Worm (Caenorhabditis elegans) whole organism, L3 larva: ENCODE measurements around the gene erp-44.3.

ENCODE experiments used
- R02D3.7 ChIP-seq: fragments of 150-350 bp; optimal IDR thresholded peaks from 2 replicates; lab custom pipeline; 2014; ENCODE audit warnings: missing biosample characterization, missing genetic modification characterization
- ZK546.5 ChIP-seq: sonication (generic microtip); optimal IDR thresholded peaks from 2 replicates; lab custom pipeline; 2017; ENCODE audit warnings: missing biosample characterization, missing genetic modification characterization
- ama-1 ChIP-seq: fragments of 150-350 bp; optimal IDR thresholded peaks from 2 replicates; lab custom pipeline; 2018
- ceh-16 ChIP-seq: sonication (generic microtip); optimal IDR thresholded peaks from 2 replicates; lab custom pipeline; 2017; ENCODE audit warnings: missing biosample characterization, missing genetic modification characterization
- ceh-28 ChIP-seq: fragments of 150-350 bp; optimal IDR thresholded peaks from 2 replicates; lab custom pipeline; 2014; ENCODE audit warnings: missing biosample characterization, missing genetic modification reagents, missing genetic modification characterization
- ceh-9 ChIP-seq: sonication (generic microtip); optimal IDR thresholded peaks from 2 replicates; lab custom pipeline; 2018; ENCODE audit warnings: missing biosample characterization, missing genetic modification characterization
- daf-12 ChIP-seq: fragments of 150-350 bp; optimal IDR thresholded peaks from 2 replicates; lab custom pipeline; 2014; ENCODE audit warnings: missing biosample characterization, missing genetic modification reagents, missing genetic modification characterization
- egl-27 ChIP-seq: sonication (generic microtip); optimal IDR thresholded peaks from 4 replicates; lab custom pipeline; 2017; ENCODE audit warnings: missing biosample characterization, missing genetic modification reagents, missing genetic modification characterization
- egl-5 ChIP-seq: fragments of 150-350 bp; optimal IDR thresholded peaks from 2 replicates; lab custom pipeline; 2017; ENCODE audit warnings: missing biosample characterization, missing genetic modification reagents, missing genetic modification characterization, inconsistent platforms
- elt-1 ChIP-seq: fragments of 150-350 bp; optimal IDR thresholded peaks from 2 replicates; lab custom pipeline; 2014; ENCODE audit warnings: missing biosample characterization, missing genetic modification characterization
- elt-2 ChIP-seq: sonication (generic microtip); optimal IDR thresholded peaks from 2 replicates; lab custom pipeline; 2016; ENCODE audit warnings: missing genetic modification reagents, mild to moderate bottlenecking, missing genetic modification characterization, missing compliant biosample characterization
- elt-3 ChIP-seq, 3 experiments: fragments of 150-350 bp in 1 of 3; sonication (generic microtip) in 2 of 3; optimal IDR thresholded peaks; 2 replicates in 2 of 3; 4 replicates in 1 of 3; lab custom pipeline; 2014 to 2017; ENCODE audit warnings: missing biosample characterization in 3 of 3, missing genetic modification characterization in 3 of 3
- fkh-10 ChIP-seq: sonication (generic microtip); optimal IDR thresholded peaks from 2 replicates; lab custom pipeline; 2017; ENCODE audit warnings: missing biosample characterization, missing genetic modification reagents, missing genetic modification characterization
- fos-1 ChIP-seq: fragments of 150-350 bp; optimal IDR thresholded peaks from 2 replicates; lab custom pipeline; 2014; ENCODE audit warnings: missing biosample characterization, missing genetic modification characterization
- hmg-11 ChIP-seq: sonication (generic microtip); optimal IDR thresholded peaks from 2 replicates; lab custom pipeline; 2016; ENCODE audit warnings: missing genetic modification characterization, missing compliant biosample characterization
- lin-15B ChIP-seq: fragments of 150-350 bp; optimal IDR thresholded peaks from 2 replicates; lab custom pipeline; 2014; ENCODE audit warnings: missing biosample characterization, missing genetic modification characterization
- lsy-12 ChIP-seq: sonication (generic microtip); optimal IDR thresholded peaks from 2 replicates; lab custom pipeline; 2016; ENCODE audit warnings: mild to moderate bottlenecking, missing genetic modification characterization, missing compliant biosample characterization
- mml-1 ChIP-seq: fragments of 150-350 bp; sonication (generic microtip); optimal IDR thresholded peaks from 3 replicates; lab custom pipeline; 2014; ENCODE audit warnings: missing biosample characterization, missing genetic modification characterization
- nfya-1 ChIP-seq: sonication (generic microtip); optimal IDR thresholded peaks from 2 replicates; lab custom pipeline; 2017; ENCODE audit warnings: missing genetic modification characterization, mild to moderate bottlenecking, missing compliant biosample characterization, antibody characterized with exemption, moderate library complexity; ENCODE audit not compliant: insufficient read depth
- nhr-11 ChIP-seq: fragments of 150-350 bp; optimal IDR thresholded peaks from 2 replicates; lab custom pipeline; 2014; ENCODE audit warnings: missing biosample characterization, missing genetic modification characterization
- nhr-12 ChIP-seq: fragments of 150-350 bp; optimal IDR thresholded peaks from 2 replicates; lab custom pipeline; 2014; ENCODE audit warnings: missing biosample characterization, missing genetic modification characterization
- nhr-23 ChIP-seq: fragments of 150-350 bp; optimal IDR thresholded peaks from 2 replicates; lab custom pipeline; 2014; ENCODE audit warnings: missing biosample characterization, missing genetic modification reagents, missing genetic modification characterization
- nhr-237 ChIP-seq: fragments of 150-350 bp; optimal IDR thresholded peaks from 2 replicates; lab custom pipeline; 2014; ENCODE audit warnings: missing biosample characterization, missing genetic modification characterization
- nhr-25 ChIP-seq: sonication (generic microtip); optimal IDR thresholded peaks from 2 replicates; lab custom pipeline; 2017; ENCODE audit warnings: missing biosample characterization, missing genetic modification characterization
- nhr-76 ChIP-seq: fragments of 150-350 bp; sonication (generic microtip); optimal IDR thresholded peaks from 5 replicates; lab custom pipeline; 2014; ENCODE audit warnings: missing biosample characterization, missing genetic modification characterization
- nhr-77 ChIP-seq: fragments of 150-350 bp; optimal IDR thresholded peaks from 2 replicates; lab custom pipeline; 2014; ENCODE audit warnings: missing biosample characterization, missing genetic modification characterization
- pha-4 ChIP-seq: fragments of 150-350 bp; optimal IDR thresholded peaks from 2 replicates; lab custom pipeline; 2014; ENCODE audit warnings: missing biosample characterization, missing genetic modification reagents, missing genetic modification characterization
- pqm-1 ChIP-seq: fragments of 150-350 bp; optimal IDR thresholded peaks from 2 replicates; lab custom pipeline; 2017; ENCODE audit warnings: missing biosample characterization, missing genetic modification characterization, inconsistent platforms
- sea-2 ChIP-seq: fragments of 150-350 bp; sonication (generic microtip); optimal IDR thresholded peaks from 4 replicates; lab custom pipeline; 2014; ENCODE audit warnings: missing biosample characterization, missing genetic modification reagents, missing genetic modification characterization
- tbx-2 ChIP-seq: sonication (generic microtip); optimal IDR thresholded peaks from 2 replicates; lab custom pipeline; 2016; ENCODE audit warnings: mild to moderate bottlenecking, missing genetic modification characterization, missing compliant biosample characterization
- unc-62 ChIP-seq: fragments of 150-350 bp; sonication (generic microtip); optimal IDR thresholded peaks from 4 replicates; lab custom pipeline; 2014; ENCODE audit warnings: missing biosample characterization, missing genetic modification reagents, missing genetic modification characterization
- ztf-4 ChIP-seq: fragments of 150-350 bp; optimal IDR thresholded peaks from 2 replicates; lab custom pipeline; 2014; ENCODE audit warnings: missing biosample characterization, missing genetic modification characterization

Gene erp-44.3

ce11 chrIV:8169674-8170073 lies 47.2 kb downstream of the erp-44.3 start, which contains the start of gene C07G1.15:
Gene C07G1.15, plus strand, starts transcription at chrIV:8169974.
- no peak for TF ChIP-seq ZK546.5 (tag; lab: Kevin White, UChicago)
- TF ChIP-seq nhr-237 (tag; lab: Kevin White, UChicago) = no peak
- no peak for TF ChIP-seq ztf-4 (tag; lab: Kevin White, UChicago)
- TF ChIP-seq ceh-16 (tag; lab: Kevin White, UChicago) = no peak

ce11 chrIV:8170264-8170663 lies 47.8 kb downstream of the erp-44.3 start:
- TF ChIP-seq pha-4 (tag; lab: Kevin White, UChicago) (peak; percentile 89), nhr-23 (tag; lab: Kevin White, UChicago) (peak; percentile 90), lsy-12 (no peak), mml-1 (no peak), nhr-77 (no peak), nhr-11 (tag; lab: Kevin White, UChicago) (no peak), elt-2 (tag; lab: Kevin White, UChicago) (no peak), egl-5 (no peak), unc-62 (GFP tag; lab: Kevin White, UChicago) (no peak), pqm-1 (no peak), ceh-28 (tag; lab: Kevin White, UChicago) (peak; percentile 62), ceh-9 (no peak), egl-27 (no peak), elt-1 (tag; lab: Kevin White, UChicago) (no peak), fos-1 (tag; lab: Kevin White, UChicago) (no peak), nhr-25 (tag; lab: Kevin White, UChicago) (peak; percentile 79), daf-12 (tag; lab: Kevin White, UChicago) (no peak)

ce11 chrIV:8171376-8171775 lies 48.9 kb downstream of the erp-44.3 start:
- TF ChIP-seq nhr-12 (tag; lab: Kevin White, UChicago) (no peak), tbx-2 (tag; lab: Kevin White, UChicago) (no peak), nhr-77 (no peak), ztf-4 (tag; lab: Kevin White, UChicago) (no peak), fkh-10 (GFP tag; lab: Kevin White, UChicago) (no peak), nhr-25 (tag; lab: Kevin White, UChicago) (peak; percentile 21)

- no peak for TF ChIP-seq ZK546.5 (tag; lab: Kevin White, UChicago)
- no peak for TF ChIP-seq nhr-76
- no peak for TF ChIP-seq R02D3.7 (tag; lab: Kevin White, UChicago)
- TF ChIP-seq sea-2 = no peak
- TF ChIP-seq nfya-1 (tag; lab: Kevin White, UChicago) = no peak
- TF ChIP-seq ama-1 (lab: Kevin White, UChicago) = no peak
- TF ChIP-seq elt-1 (tag; lab: Kevin White, UChicago) = no peak
- no peak for TF ChIP-seq mml-1
- TF ChIP-seq pqm-1 = no peak
- no peak for TF ChIP-seq elt-2 (tag; lab: Kevin White, UChicago)
- TF ChIP-seq hmg-11 (tag; lab: Kevin White, UChicago) = no peak
- TF ChIP-seq elt-3 (tag; optimal IDR thresholded peaks at IDR 0.05; lab: Kevin White, UChicago) = no peak
- TF ChIP-seq fkh-10 (GFP tag; lab: Kevin White, UChicago) = no peak
- no peak for TF ChIP-seq nhr-25 (tag; lab: Kevin White, UChicago)
- TF ChIP-seq, all 47 proteins: peak for 0
Measured at ce11 chrIV:8173610-8174009, 51.2 kb downstream of the erp-44.3 start.

ce11 chrIV:8174792-8175191 lies 52.3 kb downstream of the erp-44.3 start:
- TF ChIP-seq elt-2 (tag; lab: Kevin White, UChicago) = peak; percentile 80
- peak; percentile 41 for TF ChIP-seq pqm-1
- no peak for TF ChIP-seq nhr-23 (tag; lab: Kevin White, UChicago)

- TF ChIP-seq ceh-28 (tag; lab: Kevin White, UChicago) (no peak), lin-15B (no peak), nhr-237 (tag; lab: Kevin White, UChicago) (no peak), elt-1 (tag; lab: Kevin White, UChicago) (peak; percentile 82), tbx-2 (tag; lab: Kevin White, UChicago) (no peak), pha-4 (tag; lab: Kevin White, UChicago) (no peak), sea-2 (no peak)
Measured at ce11 chrIV:8175686-8176532, 53.5 kb downstream of the erp-44.3 start, which contains the start of gene pct-1. Gene pct-1, plus strand, starts transcription at chrIV:8176482.
